Fruit fly (Drosophila melanogaster) S2 (cell line): ENCODE measurements around the gene CG14731.

Source experiments
- CG8478 ChIP-seq: fragments of >200 bp; optimal IDR thresholded peaks from 2 replicates; lab custom pipeline; 2018
- CTCF ChIP-seq, 2 experiments: fragments of >200 bp; optimal IDR thresholded peaks; 2 replicates each; lab custom pipeline; 2018

DNA sequence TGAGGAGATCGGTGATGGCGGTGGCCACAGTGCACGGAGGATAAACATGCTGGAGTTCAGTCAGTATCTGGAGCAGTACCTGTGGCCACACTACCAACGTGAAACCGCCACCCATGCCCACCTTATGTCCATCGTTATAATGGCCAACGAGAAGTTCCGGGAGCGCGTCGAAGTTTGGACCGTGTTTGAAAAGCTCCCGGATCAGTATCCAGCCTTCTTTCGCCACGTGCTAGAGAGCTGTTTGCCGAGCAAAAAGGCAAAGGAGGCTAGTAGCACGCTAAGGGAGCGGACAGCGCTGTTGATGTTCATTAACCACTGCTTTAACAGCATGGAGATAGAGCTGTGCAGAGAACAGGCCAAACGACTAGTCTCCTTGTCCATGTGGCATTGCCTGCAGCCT is 47.9 kb upstream of the CG14731 start:
- no peak for TF ChIP-seq CG8478 (lab: Kevin White, UChicago)
- TF ChIP-seq CTCF (optimal IDR thresholded peaks at IDR 0.05; lab: Kevin White, UChicago), result no peak
